Worm (Caenorhabditis elegans) whole organism, midembryonic: ENCODE data around the gene grd-3.
"Not testable (repeated sequence)": the region's sequence is repeated elsewhere in the genome, so short reads cannot be mapped to it uniquely, and the experiment has no call there.

Source experiments
- cog-1 ChIP-seq: sonication (generic microtip); optimal IDR thresholded peaks from 2 replicates; lab custom pipeline; 2016; ENCODE audit warnings: missing genetic modification characterization, missing compliant biosample characterization
- klf-2 ChIP-seq: fragments of 200-800 bp; sonication (Bioruptor generic); conservative IDR thresholded peaks from 2 replicates; pipeline ENCODE4 v1.3.6; 2022; ENCODE audit warnings: missing genetic modification reagents, missing genetic modification characterization, missing compliant biosample characterization
- med-1 ChIP-seq: sonication (generic microtip); optimal IDR thresholded peaks from 2 replicates; lab custom pipeline; 2017; ENCODE audit warnings: missing genetic modification characterization, mild to moderate bottlenecking, missing compliant biosample characterization, antibody characterized with exemption, missing genetic modification reagents; ENCODE audit not compliant: insufficient read depth
- ref-1 ChIP-seq: fragments of 200-800 bp; sonication (Bioruptor generic); conservative IDR thresholded peaks from 2 replicates; pipeline ENCODE4 v1.3.6; 2022; ENCODE audit warnings: missing genetic modification reagents, missing genetic modification characterization, missing compliant biosample characterization
- tab-1 ChIP-seq: fragments of 200-800 bp; sonication (Bioruptor generic); IDR thresholded peaks from 2 replicates; pipeline ENCODE4 v1.3.6; 2022; ENCODE audit warnings: missing genetic modification characterization, missing compliant biosample characterization
- ztf-29 ChIP-seq: fragments of 200-800 bp; sonication (Bioruptor generic); IDR thresholded peaks from 2 replicates; pipeline ENCODE4 v1.3.6; 2022; ENCODE audit warnings: missing genetic modification reagents, missing genetic modification characterization, missing compliant biosample characterization

DNA sequence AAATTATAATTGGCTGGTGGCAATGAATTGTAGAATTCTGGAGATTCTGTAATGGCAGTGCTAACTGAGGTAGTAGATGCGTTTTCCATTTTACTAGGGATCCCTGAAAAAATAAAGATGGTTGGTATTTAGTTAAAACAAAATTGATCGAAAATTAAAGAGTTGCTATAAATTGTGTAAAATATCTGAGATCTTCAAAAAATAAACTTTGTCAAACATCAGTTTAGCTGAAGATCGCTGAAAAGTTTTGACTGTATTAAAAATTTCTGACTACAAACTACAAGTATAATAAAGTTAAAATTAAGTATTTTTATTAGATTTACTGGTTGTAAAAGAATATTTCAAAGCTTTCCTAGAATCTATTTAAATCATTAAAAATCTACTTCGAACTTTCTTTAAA lies 49.5 kb upstream of the grd-3 start, which contains the start of gene B0546.5:
- TF ChIP-seq ztf-29 (GFP tag; lab: Robert Waterston, UW); ref-1 (GFP tag; lab: Robert Waterston, UW); klf-2 (GFP tag; lab: Robert Waterston, UW); tab-1 (GFP tag; lab: Robert Waterston, UW); cog-1; med-1 (GFP tag; lab: Kevin White, UChicago): not testable (repeated sequence)
